Worm (Caenorhabditis elegans): ENCODE measurements around the gene nhr-108.

ce11 chrV:15922979-15923378 lies 1.3 kb downstream of the nhr-108 start, which contains the start of gene F35E8.13:
- TF ChIP-seq ceh-28 (tag; optimal IDR thresholded peaks at IDR 0.05): no peak
- TF ChIP-seq tag-97 (GFP tag; IDR thresholded peaks at IDR 0.05): no peak
- TF ChIP-seq nhr-28 (tag; optimal IDR thresholded peaks at IDR 0.05): no peak
- TF ChIP-seq rbr-2 (tag; optimal IDR thresholded peaks at IDR 0.05): no peak
- no peak for TF ChIP-seq fkh-10 (GFP tag; optimal IDR thresholded peaks at IDR 0.05)
- TF ChIP-seq nhr-76 (tag; optimal IDR thresholded peaks at IDR 0.05): no peak
- TF ChIP-seq lin-38 (GFP tag; IDR thresholded peaks at IDR 0.05): no peak
- TF ChIP-seq lir-3 (tag; optimal IDR thresholded peaks at IDR 0.05): no peak
- TF ChIP-seq nhr-237 (tag; optimal IDR thresholded peaks at IDR 0.05): no peak
- no peak for TF ChIP-seq tra-1 (GFP tag; IDR thresholded peaks at IDR 0.05)

Data from whole organism, L4 larva.